Fruit fly (Drosophila melanogaster): ENCODE measurements around the gene hb.

Gene hb

dm6 chr3R:8715851-8716550 lies 18.4 kb upstream of the hb start, which contains the start of gene TMEM216 (continued):
- TF ChIP-seq Dll (GFP tag; IDR thresholded peaks at IDR 0.05; ENCODE audit: partially characterized antibody) (peak; percentile 71; the same call in 3 of the 4 replicates), ham (GFP tag; IDR thresholded peaks at IDR 0.05) (no peak), Ssrp (tag; optimal IDR thresholded peaks at IDR 0.05) (no peak), ci (GFP tag; IDR thresholded peaks at IDR 0.05) (peak; percentile 44; the same call in 2 of the 3 replicates), CkIIα-i1 (GFP tag; IDR thresholded peaks at IDR 0.05) (no peak), gcm2 (GFP tag; optimal IDR thresholded peaks at IDR 0.05) (no peak), Kr (GFP tag; optimal IDR thresholded peaks at IDR 0.05) (no peak), CG8089 (GFP tag; optimal IDR thresholded peaks at IDR 0.05) (no peak), ems (GFP tag; optimal IDR thresholded peaks at IDR 0.05) (no peak), gsb-n (tag; optimal IDR thresholded peaks at IDR 0.05) (no peak), CG13624 (GFP tag; optimal IDR thresholded peaks at IDR 0.05) (no peak), MESR4 (GFP tag; optimal IDR thresholded peaks at IDR 0.05) (peak; percentile 99), az2 (GFP tag; optimal IDR thresholded peaks at IDR 0.05) (no peak), sima (GFP tag; optimal IDR thresholded peaks at IDR 0.05) (no peak), CG11723 (GFP tag; optimal IDR thresholded peaks at IDR 0.05) (no peak), NfI (GFP tag; optimal IDR thresholded peaks at IDR 0.05) (no peak), Aef1 (GFP tag; IDR thresholded peaks at IDR 0.05) (no peak), CG30020 (tag; optimal IDR thresholded peaks at IDR 0.05) (peak; percentile 25), CG14050 (GFP tag; IDR thresholded peaks at IDR 0.05) (no peak), CG18764 (GFP tag; optimal IDR thresholded peaks at IDR 0.05) (no peak), CG16813 (GFP tag; IDR thresholded peaks at IDR 0.05; ENCODE audit: partially characterized antibody) (peak; percentile 49; the same call in 2 of the 3 replicates), CG43689 (GFP tag; IDR thresholded peaks at IDR 0.05) (no peak), CG7963 (GFP tag; IDR thresholded peaks at IDR 0.05; ENCODE audit: partially characterized antibody) (0 out of 3 replicates have a peak, but pooled peaks have one; percentile 40), CG6272 (GFP tag; IDR thresholded peaks at IDR 0.05) (no peak), CG2199 (GFP tag; IDR thresholded peaks at IDR 0.05) (no peak), Nf-YA (GFP tag; IDR thresholded peaks at IDR 0.05) (no peak), yki (optimal IDR thresholded peaks at IDR 0.05) (no peak), fd102C (GFP tag; optimal IDR thresholded peaks at IDR 0.05) (no peak), CG10321 (GFP tag; IDR thresholded peaks at IDR 0.05) (no peak), CG10959 (GFP tag; IDR thresholded peaks at IDR 0.05) (no peak)

dm6 chr3R:8715371-8715770 lies 17.7 kb upstream of the hb start:
- TF ChIP-seq kah (GFP tag; optimal IDR thresholded peaks at IDR 0.05) (peak; percentile 94), btn (GFP tag; optimal IDR thresholded peaks at IDR 0.05) (no peak), ken (GFP tag; IDR thresholded peaks at IDR 0.05) (0 out of 3 replicates have a peak, but pooled peaks have one; percentile 32), inv (GFP tag; IDR thresholded peaks at IDR 0.05; ENCODE audit: partially characterized antibody) (0 out of 2 replicates have a peak, but pooled peaks have one; percentile 8), hb (GFP tag; IDR thresholded peaks at IDR 0.05; ENCODE audit: partially characterized antibody) (0 out of 3 replicates have a peak, but pooled peaks have one; percentile 17), tna (GFP tag; IDR thresholded peaks at IDR 0.05; ENCODE audit: partially characterized antibody) (0 out of 2 replicates have a peak, but pooled peaks have one; percentile 11), CG4617 (GFP tag; optimal IDR thresholded peaks at IDR 0.05; ENCODE audit: borderline replicate concordance) (peak; percentile 12), CG10321 (GFP tag; IDR thresholded peaks at IDR 0.05) (no peak; the same call in 1 of the 2 replicates), CG16813 (GFP tag; IDR thresholded peaks at IDR 0.05; ENCODE audit: partially characterized antibody) (no peak), MESR4 (GFP tag; optimal IDR thresholded peaks at IDR 0.05) (peak; percentile 31), nerfin-1 (tag; optimal IDR thresholded peaks at IDR 0.05) (peak; percentile 91), chm (GFP tag; IDR thresholded peaks at IDR 0.05) (peak; percentile 51; the same call in 1 of the 2 replicates), CG34422 (GFP tag; IDR thresholded peaks at IDR 0.05) (peak; percentile 16; the same call in 1 of the 3 replicates), scrt (GFP tag; optimal IDR thresholded peaks at IDR 0.05) (peak; percentile 53), CG32532 (GFP tag; IDR thresholded peaks at IDR 0.05) (0 out of 2 replicates have a peak, but pooled peaks have one; percentile 9)

Measured in whole organism, embryonic.